Fruit fly (Drosophila melanogaster): ENCODE results near the gene CG34447.

DNA sequence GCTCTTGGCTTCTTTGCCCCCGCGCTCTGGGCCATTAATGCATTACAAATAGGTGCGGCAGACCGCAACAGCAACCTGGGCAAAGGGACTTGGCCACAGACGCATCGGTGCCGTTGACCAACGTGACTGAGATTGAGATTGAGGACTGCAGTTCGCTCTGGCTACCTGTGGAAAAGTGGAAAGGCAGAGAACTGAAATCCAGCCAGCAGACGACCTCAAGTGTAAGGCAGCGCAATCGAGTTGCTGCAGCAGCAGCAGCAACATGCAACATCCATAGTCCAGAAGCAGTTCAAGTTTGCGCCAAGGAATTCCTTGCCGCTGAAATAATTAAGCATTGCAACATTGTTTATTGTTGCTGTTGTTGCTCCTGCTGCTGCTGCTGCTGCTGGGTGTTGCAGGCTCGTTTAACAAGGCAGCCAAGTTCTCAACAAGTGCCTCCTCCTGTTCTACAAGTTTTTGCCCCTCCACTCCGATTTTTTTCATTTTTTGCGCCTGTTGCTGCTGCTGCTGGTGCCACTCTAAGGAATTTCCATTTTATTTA, 5.9 kb upstream of the CG34447 start:
- no peak for TF ChIP-seq ttk (optimal IDR thresholded peaks at IDR 0.05)
- TF ChIP-seq insv (optimal IDR thresholded peaks at IDR 0.05) = no peak
- TF ChIP-seq psq (optimal IDR thresholded peaks at IDR 0.05) = no peak
- TF ChIP-seq Sin3A (optimal IDR thresholded peaks at IDR 0.05) = no peak
- no peak for TF ChIP-seq h (optimal IDR thresholded peaks at IDR 0.05)
- no peak for TF ChIP-seq Myc (optimal IDR thresholded peaks at IDR 0.05)

All from Kc167 (cell line).